Worm (Caenorhabditis elegans) whole organism, mixed stage, embryonic: ENCODE results near the gene R144.3.
"Not testable (repeated sequence)": the region's sequence is repeated elsewhere in the genome, so short reads cannot be mapped to it uniquely, and the experiment has no call there.

Source experiments
- M03D4.4 ChIP-seq: sonication (generic microtip); optimal IDR thresholded peaks from 2 replicates; lab custom pipeline; 2017; ENCODE audit warnings: mild to moderate bottlenecking, missing genetic modification characterization, missing compliant biosample characterization
- bed-3 ChIP-seq: fragments of 200-800 bp; sonication (Bioruptor generic); optimal IDR thresholded peaks from 3 replicates; lab custom pipeline; 2018; ENCODE audit warnings: mild to moderate bottlenecking, missing genetic modification characterization, moderate library complexity, missing compliant biosample characterization
- blmp-1 ChIP-seq: fragments of 150-350 bp; optimal IDR thresholded peaks from 2 replicates; lab custom pipeline; 2014; ENCODE audit warnings: missing biosample characterization, missing genetic modification characterization
- ceh-39 ChIP-seq: fragments of 150-350 bp; optimal IDR thresholded peaks from 2 replicates; lab custom pipeline; 2014; ENCODE audit warnings: missing biosample characterization, missing genetic modification characterization
- ceh-43 ChIP-seq: fragments of 200-800 bp; sonication (Bioruptor generic); optimal IDR thresholded peaks from 2 replicates; lab custom pipeline; 2018; ENCODE audit warnings: mild to moderate bottlenecking, missing genetic modification characterization, moderate library complexity, missing compliant biosample characterization
- ceh-83 ChIP-seq: fragments of 200-800 bp; sonication (Bioruptor generic); optimal IDR thresholded peaks from 2 replicates; lab custom pipeline; 2018; ENCODE audit warnings: mild to moderate bottlenecking, missing genetic modification characterization, missing compliant biosample characterization
- ces-1 ChIP-seq: fragments of 150-350 bp; optimal IDR thresholded peaks from 2 replicates; lab custom pipeline; 2014; ENCODE audit warnings: missing biosample characterization, missing genetic modification reagents, missing genetic modification characterization
- cnd-1 ChIP-seq: fragments of 200-800 bp; sonication (Bioruptor generic); optimal IDR thresholded peaks from 2 replicates; lab custom pipeline; 2018; ENCODE audit warnings: mild to moderate bottlenecking, missing genetic modification characterization, missing compliant biosample characterization
- drap-1 ChIP-seq: fragments of 200-800 bp; sonication (Bioruptor generic); optimal IDR thresholded peaks from 3 replicates; lab custom pipeline; 2018; ENCODE audit warnings: mild to moderate bottlenecking, missing genetic modification characterization, missing compliant biosample characterization
- elt-1 ChIP-seq: sonication (generic microtip); optimal IDR thresholded peaks from 2 replicates; lab custom pipeline; 2017; ENCODE audit warnings: missing genetic modification characterization, mild to moderate bottlenecking, missing compliant biosample characterization, antibody characterized with exemption, moderate library complexity, borderline replicate concordance; ENCODE audit not compliant: insufficient read depth
- elt-3 ChIP-seq: fragments of 150-350 bp; optimal IDR thresholded peaks from 2 replicates; lab custom pipeline; 2014; ENCODE audit warnings: missing biosample characterization, missing genetic modification characterization
- ham-2 ChIP-seq: fragments of 200-800 bp; sonication (Bioruptor generic); optimal IDR thresholded peaks from 2 replicates; lab custom pipeline; 2018; ENCODE audit warnings: mild to moderate bottlenecking, missing genetic modification characterization, missing compliant biosample characterization
- hlh-1 ChIP-seq: fragments of 150-350 bp; optimal IDR thresholded peaks from 2 replicates; lab custom pipeline; 2014; ENCODE audit warnings: missing biosample characterization, missing genetic modification reagents, missing genetic modification characterization
- lin-13 ChIP-seq: fragments of 150-350 bp; optimal IDR thresholded peaks from 2 replicates; lab custom pipeline; 2014; ENCODE audit warnings: missing biosample characterization, missing genetic modification characterization
- lin-32 ChIP-seq: fragments of 200-800 bp; sonication (Bioruptor generic); optimal IDR thresholded peaks from 2 replicates; lab custom pipeline; 2018; ENCODE audit warnings: mild to moderate bottlenecking, missing genetic modification characterization, missing compliant biosample characterization
- lsy-2 ChIP-seq: fragments of 150-350 bp; optimal IDR thresholded peaks from 2 replicates; lab custom pipeline; 2014; ENCODE audit warnings: missing biosample characterization, missing genetic modification characterization
- mab-5 ChIP-seq: fragments of 150-350 bp; optimal IDR thresholded peaks from 2 replicates; lab custom pipeline; 2014; ENCODE audit warnings: missing biosample characterization, missing genetic modification characterization
- mep-1 ChIP-seq: fragments of 150-350 bp; optimal IDR thresholded peaks from 2 replicates; lab custom pipeline; 2017; ENCODE audit warnings: missing biosample characterization, missing genetic modification reagents, missing genetic modification characterization, inconsistent platforms
- mls-2 ChIP-seq: sonication (generic microtip); optimal IDR thresholded peaks from 2 replicates; lab custom pipeline; 2016; ENCODE audit warnings: mild to moderate bottlenecking, missing genetic modification characterization, moderate library complexity, missing compliant biosample characterization
- nhr-12 ChIP-seq: fragments of 150-350 bp; optimal IDR thresholded peaks from 2 replicates; lab custom pipeline; 2014; ENCODE audit warnings: missing biosample characterization, missing genetic modification characterization
- nhr-2 ChIP-seq: fragments of 150-350 bp; optimal IDR thresholded peaks from 2 replicates; lab custom pipeline; 2014; ENCODE audit warnings: missing biosample characterization, missing genetic modification characterization
- nhr-237 ChIP-seq: fragments of 150-350 bp; optimal IDR thresholded peaks from 2 replicates; lab custom pipeline; 2014; ENCODE audit warnings: missing biosample characterization, missing genetic modification characterization
- nhr-28 ChIP-seq: fragments of 150-350 bp; optimal IDR thresholded peaks from 2 replicates; lab custom pipeline; 2014; ENCODE audit warnings: missing biosample characterization, missing genetic modification characterization
- nhr-76 ChIP-seq: sonication (generic microtip); optimal IDR thresholded peaks from 2 replicates; lab custom pipeline; 2017; ENCODE audit warnings: missing biosample characterization, missing genetic modification characterization
- pha-4 ChIP-seq: fragments of 150-350 bp; optimal IDR thresholded peaks from 2 replicates; lab custom pipeline; 2018; ENCODE audit warnings: missing biosample characterization, missing genetic modification reagents, missing genetic modification characterization
- sem-2 ChIP-seq: fragments of 200-800 bp; sonication (Bioruptor generic); optimal IDR thresholded peaks from 2 replicates; lab custom pipeline; 2018; ENCODE audit warnings: mild to moderate bottlenecking, missing genetic modification characterization, missing compliant biosample characterization
- snpc-4 ChIP-seq: fragments of 150-350 bp; optimal IDR thresholded peaks from 2 replicates; lab custom pipeline; 2014; ENCODE audit warnings: missing biosample characterization, missing genetic modification characterization
- unc-120 ChIP-seq: sonication (generic microtip); optimal IDR thresholded peaks from 2 replicates; lab custom pipeline; 2017; ENCODE audit warnings: missing genetic modification characterization, missing compliant biosample characterization; ENCODE audit not compliant: poor library complexity, severe bottlenecking
- unc-39 ChIP-seq: fragments of 150-350 bp; optimal IDR thresholded peaks from 2 replicates; lab custom pipeline; 2014; ENCODE audit warnings: missing biosample characterization, missing genetic modification characterization
- unc-62 ChIP-seq: fragments of 150-350 bp; optimal IDR thresholded peaks from 2 replicates; lab custom pipeline; 2014; ENCODE audit warnings: missing biosample characterization, missing genetic modification reagents, missing genetic modification characterization

Gene R144.3

DNA sequence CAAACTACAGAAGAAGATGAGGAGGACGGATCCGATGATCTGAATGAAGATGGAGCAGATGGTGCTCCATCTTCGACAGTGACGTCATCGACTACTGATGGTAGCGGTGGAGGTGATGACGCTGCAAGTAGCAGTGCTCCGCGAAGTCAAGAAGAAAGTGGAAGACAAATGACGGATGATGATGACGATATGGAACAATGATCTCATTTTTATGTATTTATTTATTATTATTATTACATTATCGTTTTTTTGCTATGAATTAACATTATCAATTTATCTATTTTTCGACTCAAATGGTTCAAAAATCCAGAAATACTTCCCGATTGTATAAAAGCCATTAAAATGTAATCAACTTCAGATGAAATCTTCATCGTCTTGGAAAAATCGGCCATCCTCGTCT is at the start of gene R144.3:
Gene R144.3, plus strand, starts transcription at position 301 of the 400 bp plus-strand sequence.
- TF ChIP-seq cnd-1 (tag; lab: Kevin White, UChicago) (no peak), nhr-28 (tag; lab: Kevin White, UChicago) (no peak), hlh-1 (no peak), blmp-1 (no peak), elt-1 (tag; lab: Kevin White, UChicago) (no peak), mab-5 (no peak), ces-1 (no peak), elt-3 (tag; lab: Kevin White, UChicago) (no peak), mls-2 (tag; lab: Kevin White, UChicago) (no peak)

DNA sequence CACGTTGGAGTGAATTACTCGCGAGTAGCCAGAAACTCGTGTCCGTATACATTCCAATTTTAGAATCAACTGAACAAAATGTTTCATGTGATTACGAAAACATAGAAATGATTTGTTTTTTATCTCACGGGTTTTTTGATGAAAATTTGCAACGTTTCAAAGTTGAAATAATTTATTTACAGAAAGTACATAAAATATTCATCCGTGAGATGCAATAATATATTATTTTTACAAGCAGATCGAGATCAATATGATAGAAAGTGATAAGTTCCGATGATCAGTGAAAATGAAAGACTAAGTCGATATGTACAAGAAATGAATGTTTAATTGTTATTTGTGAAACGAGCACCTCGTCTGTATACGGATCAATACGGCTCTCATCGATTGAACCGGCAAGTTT is 41.4 kb upstream of the R144.3 start, which contains the start of gene C27F2.6:
Gene C27F2.6, minus strand, starts transcription at position 101 of the 400 bp plus-strand sequence.
- not testable (repeated sequence) for TF ChIP-seq ceh-83 (GFP tag; lab: Kevin White, UChicago); unc-120 (tag; lab: Kevin White, UChicago); elt-1 (tag; lab: Kevin White, UChicago)

ce11 chrIII:4983961-4984360 is 37.8 kb upstream of the R144.3 start:
- no peak for TF ChIP-seq nhr-2 (tag; lab: Kevin White, UChicago)
- TF ChIP-seq bed-3 (GFP tag; lab: Kevin White, UChicago) = no peak
- no peak for TF ChIP-seq snpc-4 (tag; lab: Kevin White, UChicago)
- no peak for TF ChIP-seq ham-2 (GFP tag; lab: Kevin White, UChicago)
- no peak for TF ChIP-seq ceh-83 (GFP tag; lab: Kevin White, UChicago)
- no peak for TF ChIP-seq pha-4 (tag; lab: Kevin White, UChicago)
- TF ChIP-seq mls-2 (tag; lab: Kevin White, UChicago) = no peak

- TF ChIP-seq ces-1 (no peak), drap-1 (GFP tag; lab: Kevin White, UChicago) (no peak), lin-32 (GFP tag; lab: Kevin White, UChicago) (no peak), ham-2 (GFP tag; lab: Kevin White, UChicago) (no peak), nhr-12 (no peak), hlh-1 (no peak), ceh-39 (tag; lab: Kevin White, UChicago) (no peak), unc-39 (tag; lab: Kevin White, UChicago) (no peak), nhr-237 (no peak), mls-2 (tag; lab: Kevin White, UChicago) (no peak), nhr-76 (tag; lab: Kevin White, UChicago) (no peak), nhr-2 (tag; lab: Kevin White, UChicago) (no peak), lin-13 (tag; lab: Kevin White, UChicago) (no peak), ceh-83 (GFP tag; lab: Kevin White, UChicago) (no peak), blmp-1 (no peak), pha-4 (tag; lab: Kevin White, UChicago) (no peak), snpc-4 (tag; lab: Kevin White, UChicago) (no peak), unc-62 (GFP tag; lab: Kevin White, UChicago) (no peak), elt-3 (tag; lab: Kevin White, UChicago) (no peak)
- TF ChIP-seq, all 35 proteins: peak for 0
Observed at ce11 chrIII:4984444-4985086, 37.2 kb upstream of the R144.3 start, which contains the start of gene C27F2.7. C27F2.7 (minus strand) TSS chrIII:4984494.

ce11 chrIII:4986790-4987259 is 35.0 kb upstream of the R144.3 start, which contains the start of the genes C27F2.10 and wdr-60:
C27F2.10 (minus strand) TSS chrIII:4986898.
wdr-60 (plus strand) TSS chrIII:4987209.
- TF ChIP-seq ceh-43 (GFP tag; lab: Kevin White, UChicago) (no peak), unc-62 (GFP tag; lab: Kevin White, UChicago) (no peak), nhr-2 (tag; lab: Kevin White, UChicago) (no peak), nhr-237 (no peak), snpc-4 (tag; lab: Kevin White, UChicago) (no peak), unc-120 (tag; lab: Kevin White, UChicago) (no peak), ceh-39 (tag; lab: Kevin White, UChicago) (no peak), mls-2 (tag; lab: Kevin White, UChicago) (no peak), M03D4.4 (tag; lab: Kevin White, UChicago) (no peak), bed-3 (GFP tag; lab: Kevin White, UChicago) (no peak), ceh-83 (GFP tag; lab: Kevin White, UChicago) (no peak), lsy-2 (tag; lab: Kevin White, UChicago) (no peak), lin-13 (tag; lab: Kevin White, UChicago) (peak; percentile 8), sem-2 (GFP tag; lab: Kevin White, UChicago) (no peak), mep-1 (peak; percentile 3), pha-4 (tag; lab: Kevin White, UChicago) (no peak), nhr-28 (tag; lab: Kevin White, UChicago) (no peak), drap-1 (GFP tag; lab: Kevin White, UChicago) (no peak)
- TF ChIP-seq, all 35 proteins: peak for 2
